Fruit fly (Drosophila melanogaster) whole organism, embryonic: ENCODE data around the gene CG14362.
A peak's percentile ranks its signal among the peaks of the same experiment; 100 is the strongest.

Experiments
- Abd-B ChIP-seq: fragments of 200-800 bp; sonication (Bioruptor generic); optimal IDR thresholded peaks from 2 replicates; lab custom pipeline; 2018; ENCODE audit warnings: missing biosample characterization, mild to moderate bottlenecking, missing genetic modification characterization, moderate library complexity
- Ada2b ChIP-seq: fragments of 200-800 bp; sonication (Bioruptor generic); IDR thresholded peaks from 2 replicates; pipeline ENCODE4 v1.3.6; 2022; ENCODE audit warnings: missing biosample characterization, missing genetic modification characterization
- Awh ChIP-seq: fragments of 200-800 bp; sonication (Bioruptor generic); IDR thresholded peaks from 2 replicates; pipeline ENCODE4, ENCODE4 v1.3.6; 2022; ENCODE audit warnings: missing biosample characterization, missing genetic modification characterization
- CG10366 ChIP-seq: fragments of 200-800 bp; sonication (Bioruptor generic); IDR thresholded peaks from 2 replicates; pipeline ENCODE4 v1.3.6; 2022; ENCODE audit warnings: missing biosample characterization, missing genetic modification characterization
- CG10543 ChIP-seq: fragments of 200-800 bp; sonication (Bioruptor generic); optimal IDR thresholded peaks from 3 replicates; lab custom pipeline; 2017; ENCODE audit warnings: missing biosample characterization, mild to moderate bottlenecking, missing genetic modification characterization, moderate library complexity
- CG11085 ChIP-seq: fragments of 200-800 bp; sonication (Bioruptor generic); IDR thresholded peaks from 2 replicates; pipeline ENCODE4 v1.3.6; 2022; ENCODE audit warnings: missing biosample characterization, missing genetic modification characterization
- CG12071 ChIP-seq: fragments of 200-800 bp; sonication (Bioruptor generic); optimal IDR thresholded peaks from 3 replicates; lab custom pipeline; 2018; ENCODE audit warnings: missing biosample characterization, mild to moderate bottlenecking, missing genetic modification characterization
- CG32532 ChIP-seq: fragments of 200-800 bp; sonication (Bioruptor generic); IDR thresholded peaks from 2 replicates; pipeline ENCODE4 v1.3.6; 2022; ENCODE audit warnings: missing biosample characterization, missing genetic modification characterization
- CG3407 ChIP-seq: fragments of 200-800 bp; sonication (Bioruptor generic); optimal IDR thresholded peaks from 2 replicates; lab custom pipeline; 2018; ENCODE audit warnings: missing biosample characterization, mild to moderate bottlenecking, missing genetic modification characterization
- CG7372 ChIP-seq: fragments of 200-800 bp; sonication (Bioruptor generic); IDR thresholded peaks from 2 replicates; pipeline ENCODE4 v1.3.6; 2022; ENCODE audit warnings: missing biosample characterization, missing genetic modification characterization
- CG7928 ChIP-seq: fragments of 200-800 bp; sonication (Bioruptor generic); optimal IDR thresholded peaks from 2 replicates; lab custom pipeline; 2017; ENCODE audit warnings: missing biosample characterization, mild to moderate bottlenecking, missing genetic modification characterization
- CrebB ChIP-seq: fragments of 200-800 bp; sonication (Bioruptor generic); optimal IDR thresholded peaks from 3 replicates; lab custom pipeline; 2018; ENCODE audit warnings: missing biosample characterization, mild to moderate bottlenecking, missing genetic modification characterization
- Dfd ChIP-seq, 2 experiments: fragments of >200 bp; optimal IDR thresholded peaks; 2 replicates each; lab custom pipeline; 2017; ENCODE audit warnings: missing biosample characterization in 2 of 2, missing genetic modification characterization in 2 of 2
- Dip3 ChIP-seq: fragments of 200-800 bp; sonication (Bioruptor generic); optimal IDR thresholded peaks from 3 replicates; lab custom pipeline; 2016; ENCODE audit warnings: missing biosample characterization, missing genetic modification characterization
- Drgx ChIP-seq: fragments of 200-800 bp; sonication (Bioruptor generic); IDR thresholded peaks from 2 replicates; pipeline ENCODE4 v1.3.6; 2022; ENCODE audit warnings: missing biosample characterization, missing genetic modification characterization
- E2f1 ChIP-seq: fragments of 200-800 bp; sonication (Bioruptor generic); IDR thresholded peaks from 2 replicates; pipeline ENCODE4 v1.3.6; 2022; ENCODE audit warnings: missing biosample characterization, missing genetic modification characterization
- Eip74EF ChIP-seq, 2 experiments: fragments of 200-800 bp in 1 of 2; fragments of >200 bp in 1 of 2; sonication (Bioruptor generic) in 1 of 2; optimal IDR thresholded peaks; 2 replicates each; lab custom pipeline; 2017 to 2019; ENCODE audit warnings: missing biosample characterization in 2 of 2, missing genetic modification characterization in 2 of 2, mild to moderate bottlenecking in 1 of 2, moderate library complexity in 1 of 2
- Ets97D ChIP-seq: fragments of 200-800 bp; sonication (Bioruptor generic); optimal IDR thresholded peaks from 3 replicates; lab custom pipeline; 2016; ENCODE audit warnings: missing biosample characterization, missing genetic modification characterization
- Hmr ChIP-seq: fragments of 200-800 bp; sonication (Bioruptor generic); optimal IDR thresholded peaks from 3 replicates; lab custom pipeline; 2017; ENCODE audit warnings: mild to moderate bottlenecking, missing biosample characterization, missing genetic modification reagents, missing genetic modification characterization
- Hmx ChIP-seq: fragments of 200-800 bp; sonication (Bioruptor generic); optimal IDR thresholded peaks from 2 replicates; lab custom pipeline; 2016; ENCODE audit warnings: missing biosample characterization, missing genetic modification characterization
- Hr39 ChIP-seq: fragments of >200 bp; optimal IDR thresholded peaks from 2 replicates; lab custom pipeline; 2017
- Hr51 ChIP-seq, 2 experiments: fragments of 200-800 bp; sonication (Bioruptor generic); optimal IDR thresholded peaks; 2 replicates in 1 of 2; 3 replicates in 1 of 2; lab custom pipeline; 2016 to 2018; ENCODE audit warnings: missing biosample characterization in 2 of 2, missing genetic modification characterization in 2 of 2, mild to moderate bottlenecking in 1 of 2, moderate library complexity in 1 of 2
- Hsf ChIP-seq: fragments of 200-800 bp; sonication (Bioruptor generic); optimal IDR thresholded peaks from 3 replicates; lab custom pipeline; 2016; ENCODE audit warnings: missing biosample characterization, missing genetic modification characterization
- Jarid2 ChIP-seq: fragments of 200-800 bp; sonication (Bioruptor generic); optimal IDR thresholded peaks from 3 replicates; lab custom pipeline; 2017; ENCODE audit warnings: mild to moderate bottlenecking, missing biosample characterization, missing genetic modification reagents, missing genetic modification characterization
- Kr ChIP-seq: fragments of 200-800 bp; sonication (Bioruptor generic); optimal IDR thresholded peaks from 2 replicates; lab custom pipeline; 2017; ENCODE audit warnings: missing biosample characterization, mild to moderate bottlenecking, missing genetic modification characterization
- MBD-R2 ChIP-seq: fragments of 200-800 bp; sonication (Bioruptor generic); IDR thresholded peaks from 2 replicates; pipeline ENCODE4 v1.3.6; 2022; ENCODE audit warnings: missing biosample characterization, missing genetic modification characterization
- Med ChIP-seq: fragments of 200-800 bp; sonication (Bioruptor generic); peaks from one replicate; lab custom pipeline; 2016; ENCODE audit warnings: missing biosample characterization, missing genetic modification characterization, mild to moderate bottlenecking, inconsistent platforms, moderate library complexity
- Nf-YC ChIP-seq: fragments of 200-800 bp; optimal IDR thresholded peaks from 3 replicates; lab custom pipeline; 2019; ENCODE audit warnings: missing biosample characterization, mild to moderate bottlenecking, missing genetic modification characterization, moderate library complexity
- NfI ChIP-seq: fragments of 200-800 bp; sonication (Bioruptor generic); optimal IDR thresholded peaks from 3 replicates; lab custom pipeline; 2018; ENCODE audit warnings: missing biosample characterization, mild to moderate bottlenecking, missing genetic modification characterization, moderate library complexity
- Optix ChIP-seq: fragments of 200-800 bp; sonication (Bioruptor generic); IDR thresholded peaks from 3 replicates; pipeline ENCODE4 v1.3.6; 2022; ENCODE audit warnings: missing biosample characterization, missing genetic modification characterization
- PHDP ChIP-seq: fragments of 200-800 bp; sonication (Bioruptor generic); optimal IDR thresholded peaks from 3 replicates; lab custom pipeline; 2018; ENCODE audit warnings: missing biosample characterization, mild to moderate bottlenecking, missing genetic modification characterization, moderate library complexity
- Sin3A ChIP-seq: fragments of >200 bp; optimal IDR thresholded peaks from 2 replicates; lab custom pipeline; 2018
- Sry-δ ChIP-seq: fragments of 200-800 bp; sonication (Bioruptor generic); optimal IDR thresholded peaks from 2 replicates; lab custom pipeline; 2016; ENCODE audit warnings: missing biosample characterization, missing genetic modification characterization
- Tbp ChIP-seq: fragments of >200 bp; optimal IDR thresholded peaks from 2 replicates; lab custom pipeline; 2018; ENCODE audit warnings: missing biosample characterization, missing genetic modification characterization
- ap ChIP-seq: fragments of 200-800 bp; sonication (Bioruptor generic); IDR thresholded peaks from 2 replicates; pipeline ENCODE4 v1.3.6; 2022; ENCODE audit warnings: missing biosample characterization, missing genetic modification characterization
- bcd ChIP-seq: fragments of 200-800 bp; sonication (Bioruptor generic); optimal IDR thresholded peaks from 2 replicates; lab custom pipeline; 2017; ENCODE audit warnings: missing biosample characterization, mild to moderate bottlenecking, missing genetic modification characterization
- ci ChIP-seq: fragments of 200-800 bp; sonication (Bioruptor generic); IDR thresholded peaks from 3 replicates; pipeline ENCODE4 v1.3.6; 2022; ENCODE audit warnings: missing biosample characterization, missing genetic modification characterization
- ewg ChIP-seq: fragments of 200-800 bp; sonication (Bioruptor generic); optimal IDR thresholded peaks from 3 replicates; lab custom pipeline; 2017; ENCODE audit warnings: mild to moderate bottlenecking, missing biosample characterization, missing genetic modification reagents, missing genetic modification characterization
- gem ChIP-seq: fragments of 200-800 bp; sonication (Bioruptor generic); optimal IDR thresholded peaks from 2 replicates; lab custom pipeline; 2019; ENCODE audit warnings: missing biosample characterization, mild to moderate bottlenecking, missing genetic modification characterization, moderate library complexity
- klu ChIP-seq: fragments of 200-800 bp; sonication (Bioruptor generic); IDR thresholded peaks from 2 replicates; pipeline ENCODE4 v1.3.6; 2022; ENCODE audit warnings: missing biosample characterization, missing genetic modification characterization
- mld ChIP-seq: fragments of 200-800 bp; sonication (Bioruptor generic); IDR thresholded peaks from 3 replicates; pipeline ENCODE4 v1.3.6; 2022; ENCODE audit warnings: missing biosample characterization, missing genetic modification characterization; ENCODE audit not compliant: partially characterized antibody
- nmo ChIP-seq: fragments of 200-800 bp; sonication (Bioruptor generic); optimal IDR thresholded peaks from 2 replicates; lab custom pipeline; 2018; ENCODE audit warnings: missing biosample characterization, mild to moderate bottlenecking, missing genetic modification characterization, moderate library complexity
- prd ChIP-seq, 3 experiments: fragments of >200 bp in 2 of 3; fragments of 200-800 bp in 1 of 3; sonication (Bioruptor generic) in 1 of 3; optimal IDR thresholded peaks in 2 of 3; IDR thresholded peaks in 1 of 3; 2 replicates in 2 of 3; 3 replicates in 1 of 3; pipeline versions ENCODE4 v1.3.6 to Lab custom; 2017 to 2022; ENCODE audit warnings: missing biosample characterization in 1 of 3, missing genetic modification characterization in 1 of 3
- salm ChIP-seq: fragments of 200-800 bp; sonication (Bioruptor generic); optimal IDR thresholded peaks from 2 replicates; lab custom pipeline; 2018; ENCODE audit warnings: missing biosample characterization, mild to moderate bottlenecking, missing genetic modification characterization
- scrt ChIP-seq: fragments of 200-800 bp; sonication (Bioruptor generic); optimal IDR thresholded peaks from 2 replicates; lab custom pipeline; 2018; ENCODE audit warnings: missing biosample characterization, mild to moderate bottlenecking, missing genetic modification characterization, moderate library complexity
- seq ChIP-seq: fragments of 200-800 bp; sonication (Bioruptor generic); IDR thresholded peaks from 2 replicates; pipeline ENCODE4 v1.3.6; 2022; ENCODE audit warnings: missing biosample characterization, missing genetic modification characterization
- tgo ChIP-seq: fragments of 200-800 bp; sonication (Bioruptor generic); IDR thresholded peaks from 3 replicates; pipeline ENCODE4 v1.3.6; 2022; ENCODE audit warnings: missing biosample characterization, missing genetic modification characterization
- ttk ChIP-seq: fragments of 200-800 bp; sonication (Bioruptor generic); IDR thresholded peaks from 2 replicates; pipeline ENCODE4 v2.1.2; 2022; ENCODE audit warnings: missing biosample characterization, missing genetic modification characterization
- vvl ChIP-seq: fragments of 200-800 bp; sonication (Bioruptor generic); IDR thresholded peaks from 2 replicates; pipeline ENCODE4 v1.3.6; 2022; ENCODE audit warnings: missing biosample characterization, missing genetic modification characterization
- zfh1 ChIP-seq: fragments of 200-800 bp; sonication (Bioruptor generic); IDR thresholded peaks from 3 replicates; pipeline ENCODE4 v1.3.6; 2022; ENCODE audit warnings: missing biosample characterization, missing genetic modification characterization

The CG14362 gene

DNA sequence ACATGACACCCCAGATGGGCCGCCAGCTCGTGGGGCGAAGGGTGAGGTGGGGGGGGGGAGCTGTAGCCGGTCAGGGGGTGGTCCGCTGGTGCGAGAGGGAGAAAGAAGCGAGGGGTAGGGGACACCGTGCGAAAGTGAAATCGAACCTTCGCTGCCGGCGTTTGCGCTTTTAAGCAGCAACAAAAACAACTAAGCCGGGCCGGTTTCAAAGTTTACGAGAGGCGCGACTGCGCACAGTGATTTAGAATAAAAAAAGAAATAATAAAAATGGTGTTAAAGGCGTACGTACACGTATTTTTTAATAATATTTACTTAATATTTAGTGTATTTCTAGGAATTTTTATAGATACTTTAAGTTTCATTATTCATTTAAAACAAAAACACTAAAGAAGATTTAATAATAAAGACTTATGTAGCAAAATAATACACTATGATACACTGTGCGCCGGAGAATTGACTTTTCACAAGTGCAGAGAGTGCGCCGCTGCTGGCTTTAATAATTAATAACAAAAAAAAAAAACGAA is 23.6 kb downstream of the CG14362 start (continued):
- TF ChIP-seq seq (GFP tag; lab: Robert Waterston, UW) (peak; percentile 41; the same call in 1 of the 2 replicates), klu (GFP tag; lab: Robert Waterston, UW) (no peak), mld (GFP tag; lab: Robert Waterston, UW) (no peak), Sry-δ (GFP tag; lab: Kevin White, UChicago) (no peak), Hr39 (lab: Kevin White, UChicago) (peak; percentile 32), bcd (GFP tag; lab: Kevin White, UChicago) (peak; percentile 15), Eip74EF (GFP tag; optimal IDR thresholded peaks at IDR 0.05; lab: Kevin White, UChicago) (peak in 1 of 2 experiments; percentile 43), Hmx (no peak), CG10366 (GFP tag; lab: Robert Waterston, UW) (peak; percentile 63), E2f1 (peak; percentile 75), zfh1 (GFP tag; lab: Robert Waterston, UW) (peak; percentile 71; the same call in 2 of the 3 replicates), CG3407 (GFP tag; lab: Kevin White, UChicago) (peak; percentile 27), Med (GFP tag; lab: Kevin White, UChicago) (no peak), ap (0 out of 2 replicates have a peak, but pooled peaks have one; percentile 28), Hsf (GFP tag; lab: Kevin White, UChicago) (no peak), NfI (peak; percentile 43), Kr (no peak), gem (tag; lab: Kevin White, UChicago) (peak; percentile 68), Optix (peak; percentile 63; the same call in 1 of the 3 replicates), Dfd (GFP tag; optimal IDR thresholded peaks at IDR 0.05; lab: Kevin White, UChicago) (no peak), prd (optimal IDR thresholded peaks at IDR 0.05; lab: Kevin White, UChicago) (no peak), prd (GFP tag; IDR thresholded peaks at IDR 0.05; lab: Robert Waterston, UW) (peak; percentile 59; the same call in 2 of the 3 replicates), PHDP (tag; lab: Kevin White, UChicago) (peak; percentile 62), Nf-YC (tag; lab: Kevin White, UChicago) (peak; percentile 2), Hmr (peak; percentile 10), CG7372 (GFP tag; lab: Robert Waterston, UW) (peak; percentile 56), Abd-B (GFP tag; lab: Kevin White, UChicago) (peak; percentile 53), ci (GFP tag; lab: Robert Waterston, UW) (peak; percentile 91), ewg (GFP tag; lab: Kevin White, UChicago) (peak; percentile 52), CrebB (no peak), Jarid2 (no peak), ttk (GFP tag; lab: Robert Waterston, UW) (peak; percentile 59; the same call in 1 of the 2 replicates), CG10543 (GFP tag; lab: Kevin White, UChicago) (no peak), Drgx (GFP tag; lab: Robert Waterston, UW) (no peak; the same call in none of the 2 replicates), vvl (peak; percentile 64; the same call in 1 of the 2 replicates), CG7928 (GFP tag; lab: Kevin White, UChicago) (no peak), Awh (GFP tag; lab: Robert Waterston, UW) (peak; percentile 60; the same call in 1 of the 2 replicates), CG11085 (GFP tag; lab: Robert Waterston, UW) (no peak), CG12071 (GFP tag; lab: Kevin White, UChicago) (no peak), salm (peak; percentile 26), Dip3 (GFP tag; lab: Kevin White, UChicago) (no peak), Ets97D (no peak), tgo (GFP tag; lab: Robert Waterston, UW) (peak; percentile 65; the same call in 2 of the 3 replicates), Ada2b (GFP tag; lab: Robert Waterston, UW) (no peak), CG32532 (GFP tag; lab: Robert Waterston, UW) (peak; percentile 53; the same call in 1 of the 2 replicates), Hr51 (GFP tag; optimal IDR thresholded peaks at IDR 0.05; lab: Kevin White, UChicago) (peak in 1 of 2 experiments; percentile 76), Sin3A (lab: Kevin White, UChicago) (no peak), Tbp (GFP tag; lab: Kevin White, UChicago) (no peak), nmo (GFP tag; lab: Kevin White, UChicago) (peak; percentile 67), MBD-R2 (GFP tag; lab: Robert Waterston, UW) (no peak), scrt (no peak)
